Fruit fly (Drosophila melanogaster) whole organism, embryonic: Measurements from ENCODE around the gene CG33060.

Experiments used
- Bdp1 ChIP-seq: fragments of 200-800 bp; sonication (Bioruptor generic); optimal IDR thresholded peaks from 3 replicates; lab custom pipeline; 2016; ENCODE audit warnings: missing biosample characterization, missing genetic modification characterization
- CG10321 ChIP-seq: fragments of 200-800 bp; sonication (Bioruptor generic); IDR thresholded peaks from 2 replicates; pipeline ENCODE4 v1.3.6; 2022; ENCODE audit warnings: missing biosample characterization, missing genetic modification characterization
- CG1233 ChIP-seq: fragments of 200-800 bp; sonication (Bioruptor generic); optimal IDR thresholded peaks from 4 replicates; lab custom pipeline; 2018; ENCODE audit warnings: missing biosample characterization, mild to moderate bottlenecking, missing genetic modification characterization
- CG12659 ChIP-seq: fragments of 200-800 bp; sonication (Bioruptor generic); optimal IDR thresholded peaks from 3 replicates; lab custom pipeline; 2017; ENCODE audit warnings: mild to moderate bottlenecking, missing biosample characterization, missing genetic modification reagents, missing genetic modification characterization
- CG12744 ChIP-seq: fragments of 200-800 bp; sonication (Bioruptor generic); optimal IDR thresholded peaks from 2 replicates; lab custom pipeline; 2016; ENCODE audit warnings: missing biosample characterization, missing genetic modification characterization
- CG13287 ChIP-seq: fragments of 200-800 bp; sonication (Bioruptor generic); IDR thresholded peaks from 2 replicates; pipeline ENCODE4 v1.3.6; 2022; ENCODE audit warnings: missing biosample characterization, missing genetic modification characterization; ENCODE audit not compliant: partially characterized antibody
- CG13296 ChIP-seq: fragments of 200-800 bp; sonication (Bioruptor generic); optimal IDR thresholded peaks from 3 replicates; lab custom pipeline; 2018; ENCODE audit warnings: missing biosample characterization, mild to moderate bottlenecking, missing genetic modification characterization
- CG14441 ChIP-seq: fragments of 200-800 bp; sonication (Bioruptor generic); IDR thresholded peaks from 2 replicates; pipeline ENCODE4 v1.3.6; 2022; ENCODE audit warnings: missing biosample characterization, missing genetic modification characterization
- CG2129 ChIP-seq: fragments of 200-800 bp; sonication (Bioruptor generic); IDR thresholded peaks from 2 replicates; pipeline ENCODE4 v1.3.6; 2022; ENCODE audit warnings: missing biosample characterization, missing genetic modification characterization; ENCODE audit not compliant: partially characterized antibody
- CG3065 ChIP-seq: fragments of 200-800 bp; sonication (Bioruptor generic); optimal IDR thresholded peaks from 2 replicates; lab custom pipeline; 2016; ENCODE audit warnings: missing biosample characterization, missing genetic modification characterization
- CG4328 ChIP-seq: fragments of 200-800 bp; sonication (Bioruptor generic); optimal IDR thresholded peaks from 3 replicates; lab custom pipeline; 2017; ENCODE audit warnings: missing biosample characterization, missing genetic modification reagents, missing genetic modification characterization
- CG4617 ChIP-seq: fragments of 200-800 bp; sonication (Bioruptor generic); optimal IDR thresholded peaks from 3 replicates; lab custom pipeline; 2016; ENCODE audit warnings: missing biosample characterization, missing genetic modification characterization, borderline replicate concordance
- CG4707 ChIP-seq: fragments of 200-800 bp; sonication (Bioruptor generic); optimal IDR thresholded peaks from 2 replicates; lab custom pipeline; 2018; ENCODE audit warnings: missing biosample characterization, mild to moderate bottlenecking, missing genetic modification characterization, moderate library complexity
- CG6791 ChIP-seq: fragments of 200-800 bp; sonication (Bioruptor generic); IDR thresholded peaks from 3 replicates; pipeline ENCODE4 v1.3.6; 2022; ENCODE audit warnings: missing biosample characterization, missing genetic modification characterization; ENCODE audit not compliant: partially characterized antibody
- CG7372 ChIP-seq: fragments of 200-800 bp; sonication (Bioruptor generic); IDR thresholded peaks from 2 replicates; pipeline ENCODE4 v1.3.6; 2022; ENCODE audit warnings: missing biosample characterization, missing genetic modification characterization
- CG7745 ChIP-seq: fragments of 200-800 bp; sonication (Bioruptor generic); optimal IDR thresholded peaks from 2 replicates; lab custom pipeline; 2018; ENCODE audit warnings: missing biosample characterization, mild to moderate bottlenecking, missing genetic modification characterization, moderate library complexity
- CG7963 ChIP-seq: fragments of 200-800 bp; sonication (Bioruptor generic); IDR thresholded peaks from 3 replicates; pipeline ENCODE4 v1.3.6; 2022; ENCODE audit warnings: missing biosample characterization, missing genetic modification characterization; ENCODE audit not compliant: partially characterized antibody
- Dip2 ChIP-seq: fragments of 200-800 bp; sonication (Bioruptor generic); IDR thresholded peaks from 2 replicates; pipeline ENCODE4 v1.3.6; 2022; ENCODE audit warnings: missing biosample characterization, missing genetic modification characterization
- Dll ChIP-seq: fragments of 200-800 bp; sonication (Bioruptor generic); IDR thresholded peaks from 4 replicates; pipeline ENCODE4 v1.3.6; 2022; ENCODE audit warnings: missing biosample characterization, missing genetic modification characterization; ENCODE audit not compliant: partially characterized antibody
- Dp ChIP-seq: fragments of 200-800 bp; sonication (Bioruptor generic); optimal IDR thresholded peaks from 2 replicates; lab custom pipeline; 2018; ENCODE audit warnings: missing biosample characterization, mild to moderate bottlenecking, missing genetic modification characterization, moderate library complexity
- E2f2 ChIP-seq: fragments of 200-800 bp; sonication (Bioruptor generic); IDR thresholded peaks from 2 replicates; pipeline ENCODE4 v1.3.6; 2022; ENCODE audit warnings: missing biosample characterization, missing genetic modification characterization
- H15 ChIP-seq: fragments of 200-800 bp; sonication (Bioruptor generic); IDR thresholded peaks from 3 replicates; pipeline ENCODE4 v1.3.6; 2022; ENCODE audit warnings: missing biosample characterization, missing genetic modification characterization
- HLH4C ChIP-seq: fragments of 200-800 bp; sonication (Bioruptor generic); IDR thresholded peaks from 3 replicates; pipeline ENCODE4 v1.3.6; 2022; ENCODE audit warnings: missing biosample characterization, missing genetic modification characterization; ENCODE audit not compliant: partially characterized antibody
- MBD-R2 ChIP-seq: fragments of 200-800 bp; sonication (Bioruptor generic); IDR thresholded peaks from 2 replicates; pipeline ENCODE4 v1.3.6; 2022; ENCODE audit warnings: missing biosample characterization, missing genetic modification characterization
- Med ChIP-seq: fragments of 200-800 bp; sonication (Bioruptor generic); peaks from one replicate; lab custom pipeline; 2016; ENCODE audit warnings: missing biosample characterization, missing genetic modification characterization, mild to moderate bottlenecking, inconsistent platforms, moderate library complexity
- NC2α ChIP-seq: fragments of 200-800 bp; sonication (Bioruptor generic); optimal IDR thresholded peaks from 2 replicates; lab custom pipeline; 2016; ENCODE audit warnings: missing biosample characterization, missing genetic modification characterization
- NFAT ChIP-seq: fragments of 200-800 bp; sonication (Bioruptor generic); IDR thresholded peaks from 2 replicates; pipeline ENCODE4 v1.3.6; 2022; ENCODE audit warnings: missing biosample characterization, missing genetic modification characterization
- NfI ChIP-seq: fragments of 200-800 bp; sonication (Bioruptor generic); optimal IDR thresholded peaks from 3 replicates; lab custom pipeline; 2018; ENCODE audit warnings: missing biosample characterization, mild to moderate bottlenecking, missing genetic modification characterization, moderate library complexity
- Pdp1 ChIP-seq, 2 experiments: fragments of 200-800 bp; sonication (Bioruptor generic); optimal IDR thresholded peaks; 3 replicates each; lab custom pipeline; 2016; ENCODE audit warnings: missing biosample characterization in 2 of 2, missing genetic modification characterization in 2 of 2, mild to moderate bottlenecking in 1 of 2, moderate library complexity in 1 of 2
- Sin3A ChIP-seq: fragments of >200 bp; optimal IDR thresholded peaks from 2 replicates; lab custom pipeline; 2018
- Sox102F ChIP-seq: fragments of 200-800 bp; sonication (Bioruptor generic); optimal IDR thresholded peaks from 2 replicates; lab custom pipeline; 2018; ENCODE audit warnings: missing biosample characterization, mild to moderate bottlenecking, missing genetic modification characterization, moderate library complexity
- Stat92E ChIP-seq, 3 experiments: fragments of >200 bp in 2 of 3; fragments of 200-800 bp in 1 of 3; sonication (Bioruptor generic) in 1 of 3; optimal IDR thresholded peaks; 2 replicates each; lab custom pipeline; 2017 to 2019; ENCODE audit warnings: missing biosample characterization in 3 of 3, missing genetic modification characterization in 3 of 3, mild to moderate bottlenecking in 1 of 3, moderate library complexity in 1 of 3
- YL-1 ChIP-seq: fragments of 200-800 bp; sonication (Bioruptor generic); optimal IDR thresholded peaks from 3 replicates; lab custom pipeline; 2017; ENCODE audit warnings: missing biosample characterization, mild to moderate bottlenecking, missing genetic modification characterization
- br ChIP-seq: fragments of >200 bp; optimal IDR thresholded peaks from 2 replicates; lab custom pipeline; 2017
- chif ChIP-seq, 2 experiments: fragments of 200-800 bp; sonication (Bioruptor generic); optimal IDR thresholded peaks; 3 replicates each; lab custom pipeline; 2016; ENCODE audit warnings: missing biosample characterization in 2 of 2, missing genetic modification characterization in 2 of 2
- hth ChIP-seq: fragments of >200 bp; optimal IDR thresholded peaks from 2 replicates; lab custom pipeline; 2017; ENCODE audit warnings: inconsistent platforms
- jumu ChIP-seq: fragments of 200-800 bp; sonication (Bioruptor generic); optimal IDR thresholded peaks from 3 replicates; lab custom pipeline; 2016; ENCODE audit warnings: missing biosample characterization, missing genetic modification characterization
- kah ChIP-seq: fragments of 200-800 bp; sonication (Bioruptor generic); optimal IDR thresholded peaks from 2 replicates; lab custom pipeline; 2018; ENCODE audit warnings: missing biosample characterization, mild to moderate bottlenecking, missing genetic modification characterization
- mirr ChIP-seq: fragments of 200-800 bp; sonication (Bioruptor generic); optimal IDR thresholded peaks from 3 replicates; lab custom pipeline; 2018; ENCODE audit warnings: missing biosample characterization, mild to moderate bottlenecking, missing genetic modification characterization
- nerfin-1 ChIP-seq: fragments of 200-800 bp; sonication (Bioruptor generic); optimal IDR thresholded peaks from 3 replicates; lab custom pipeline; 2019; ENCODE audit warnings: missing biosample characterization, mild to moderate bottlenecking, missing genetic modification characterization, moderate library complexity
- org-1 ChIP-seq: fragments of 200-800 bp; sonication (Bioruptor generic); optimal IDR thresholded peaks from 2 replicates; lab custom pipeline; 2017; ENCODE audit warnings: missing biosample characterization, missing genetic modification characterization
- otp ChIP-seq: fragments of 200-800 bp; sonication (Bioruptor generic); IDR thresholded peaks from 3 replicates; pipeline ENCODE4, ENCODE4 v1.3.6; 2022; ENCODE audit warnings: missing biosample characterization, missing genetic modification characterization
- sna ChIP-seq: fragments of 200-800 bp; sonication (Bioruptor generic); IDR thresholded peaks from 2 replicates; pipeline ENCODE4 v1.3.6; 2022; ENCODE audit warnings: missing biosample characterization, missing genetic modification characterization; ENCODE audit not compliant: partially characterized antibody
- tll ChIP-seq, 2 experiments: fragments of 200-800 bp in 1 of 2; fragments of >200 bp in 1 of 2; sonication (Bioruptor generic) in 1 of 2; optimal IDR thresholded peaks; 2 replicates each; lab custom pipeline; 2017 to 2019; ENCODE audit warnings: missing biosample characterization in 2 of 2, missing genetic modification characterization in 2 of 2, mild to moderate bottlenecking in 1 of 2, moderate library complexity in 1 of 2
- vnd ChIP-seq: fragments of 200-800 bp; sonication (Bioruptor generic); IDR thresholded peaks from 3 replicates; pipeline ENCODE4 v1.3.6; 2022; ENCODE audit warnings: missing biosample characterization, missing genetic modification characterization; ENCODE audit not compliant: partially characterized antibody
- zf30C ChIP-seq: fragments of 200-800 bp; sonication (Bioruptor generic); optimal IDR thresholded peaks from 3 replicates; lab custom pipeline; 2018; ENCODE audit warnings: missing biosample characterization, mild to moderate bottlenecking, missing genetic modification characterization

The CG33060 gene

DNA sequence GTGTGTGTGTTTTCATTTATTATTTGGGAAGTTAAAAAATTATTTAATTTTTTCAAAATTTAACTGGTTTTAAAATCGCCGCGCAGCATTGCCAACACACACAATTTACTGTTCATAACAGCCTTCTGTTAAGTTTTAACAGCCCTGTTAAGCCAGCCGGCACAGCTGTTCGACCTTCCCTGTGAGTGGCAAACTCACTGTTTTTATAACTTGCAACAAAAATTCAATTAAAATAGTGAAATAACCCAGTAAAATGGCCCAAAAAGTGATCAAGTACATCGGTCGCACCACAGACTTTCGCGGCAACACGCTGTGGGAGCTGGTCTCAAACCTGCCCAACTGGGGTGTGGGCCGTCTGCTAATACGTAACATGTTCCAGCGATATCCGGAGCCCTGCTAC is 17.1 kb downstream of the CG33060 start, which contains the start of gene mRpS34 (continued):
- no peak for TF ChIP-seq mirr
- no peak for TF ChIP-seq CG1233 (GFP tag; lab: Kevin White, UChicago)
- no peak for TF ChIP-seq H15 (GFP tag; lab: Robert Waterston, UW)
- no peak for TF ChIP-seq CG14441 (GFP tag; lab: Robert Waterston, UW)
- TF ChIP-seq CG13287 (GFP tag; lab: Robert Waterston, UW): peak; percentile 36
- no peak for TF ChIP-seq NfI
- no peak for TF ChIP-seq otp (GFP tag; lab: Robert Waterston, UW)
- TF ChIP-seq MBD-R2 (GFP tag; lab: Robert Waterston, UW): peak; percentile 74
- no peak for TF ChIP-seq CG2129
- TF ChIP-seq zf30C (GFP tag; lab: Kevin White, UChicago): no peak
- TF ChIP-seq CG12744: no peak
- TF ChIP-seq jumu: no peak
- TF ChIP-seq NFAT (GFP tag; lab: Robert Waterston, UW): no peak
- TF ChIP-seq org-1 (GFP tag; lab: Kevin White, UChicago): no peak
- TF ChIP-seq E2f2 (GFP tag; lab: Robert Waterston, UW): peak; percentile 66
- no peak for TF ChIP-seq CG3065 (GFP tag; lab: Kevin White, UChicago)
- TF ChIP-seq CG4617: peak; percentile 52
- no peak for TF ChIP-seq CG4707 (GFP tag; lab: Kevin White, UChicago)
- TF ChIP-seq Dll (GFP tag; lab: Robert Waterston, UW): peak; percentile 53; the same call in 1 of the 4 replicates
- no peak for TF ChIP-seq nerfin-1

DNA sequence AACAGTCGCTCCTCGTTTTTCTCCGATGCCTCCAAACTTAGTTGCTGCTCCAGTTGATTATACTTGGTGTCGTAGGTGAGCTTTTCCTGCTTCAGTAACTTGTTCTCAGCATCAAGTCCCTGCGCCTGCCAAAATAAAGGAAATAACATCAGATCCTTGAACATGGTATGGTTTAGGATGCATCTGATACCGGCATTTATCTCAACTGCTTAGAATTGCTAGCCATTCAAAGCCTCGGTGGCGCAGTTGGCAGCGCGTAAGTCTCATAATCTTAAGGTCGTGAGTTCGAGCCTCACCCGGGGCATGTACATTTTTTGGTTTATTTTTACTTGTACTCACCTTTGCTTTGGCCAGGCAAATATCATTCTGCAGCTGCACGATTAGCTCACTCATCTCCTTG is 18.8 kb downstream of the CG33060 start:
- TF ChIP-seq CG6791 (GFP tag; lab: Robert Waterston, UW) (0 out of 3 replicates have a peak, but pooled peaks have one; percentile 43), CG7745 (tag; lab: Kevin White, UChicago) (no peak), br (lab: Kevin White, UChicago) (no peak), Bdp1 (peak; percentile 95), Med (GFP tag; lab: Kevin White, UChicago) (peak; percentile 5), chif (GFP tag; optimal IDR thresholded peaks at IDR 0.05; lab: Kevin White, UChicago) (no peak), vnd (no peak), sna (GFP tag; lab: Robert Waterston, UW) (no peak), CG13296 (GFP tag; lab: Kevin White, UChicago) (no peak), CG7963 (0 out of 3 replicates have a peak, but pooled peaks have one; percentile 8), NC2α (GFP tag; lab: Kevin White, UChicago) (no peak)

DNA sequence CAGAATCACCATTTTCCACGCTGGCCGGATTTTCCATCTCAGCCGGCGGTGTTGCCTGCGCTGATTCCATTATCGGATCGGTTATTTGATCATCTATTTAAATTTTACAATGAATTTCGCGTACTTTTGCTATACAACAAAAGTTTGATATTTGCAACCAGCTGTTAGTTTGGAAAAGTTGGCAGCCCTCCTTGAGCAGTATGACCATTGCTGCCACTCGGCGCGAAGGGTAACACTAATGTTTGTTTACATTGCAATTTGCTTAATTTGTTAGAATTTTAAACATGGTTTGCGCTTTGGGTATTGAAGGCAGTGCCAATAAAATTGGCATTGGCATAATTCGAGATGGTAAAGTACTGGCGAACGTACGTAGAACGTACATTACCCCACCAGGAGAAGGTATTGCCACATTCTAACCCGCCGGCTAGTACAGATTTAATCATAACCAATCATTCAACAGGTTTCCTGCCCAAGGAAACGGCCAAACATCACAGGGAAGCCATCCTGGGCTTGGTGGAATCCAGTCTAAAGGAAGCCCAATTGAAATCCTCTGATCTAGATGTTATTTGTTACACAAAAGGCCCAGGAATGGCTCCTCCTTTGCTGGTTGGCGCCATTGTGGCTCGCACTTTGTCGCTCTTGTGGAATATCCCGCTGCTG is 21.1 kb downstream of the CG33060 start, which contains the start of the genes Golgin104 and Tcs3:
Gene Golgin104, minus strand, starts transcription at position 182 of the 660 bp plus-strand sequence.
Gene Tcs3, plus strand, starts transcription at position 222 of the 660 bp plus-strand sequence.
- TF ChIP-seq CG7372: no peak
- TF ChIP-seq kah: peak; percentile 52
- TF ChIP-seq CG4707 (GFP tag; lab: Kevin White, UChicago): no peak
- TF ChIP-seq CG10321 (GFP tag; lab: Robert Waterston, UW): no peak
- no peak for TF ChIP-seq hth (lab: Kevin White, UChicago)
- peak; percentile 49; the same call in 1 of the 2 replicates for TF ChIP-seq CG13287 (GFP tag; lab: Robert Waterston, UW)
- TF ChIP-seq Sin3A (lab: Kevin White, UChicago): peak; percentile 69
- TF ChIP-seq Pdp1 (GFP tag; optimal IDR thresholded peaks at IDR 0.05; lab: Kevin White, UChicago): peak in 1 of 2 experiments; percentile 3
- no peak for TF ChIP-seq Sox102F (GFP tag; lab: Kevin White, UChicago)
- TF ChIP-seq CG12659 (GFP tag; lab: Kevin White, UChicago): peak; percentile 26
- 0 out of 3 replicates have a peak, but pooled peaks have one; percentile 17 for TF ChIP-seq HLH4C (GFP tag; lab: Robert Waterston, UW)
- no peak for TF ChIP-seq Dip2 (GFP tag; lab: Robert Waterston, UW)
- TF ChIP-seq Dp (GFP tag; lab: Kevin White, UChicago): peak; percentile 45
- peak; percentile 63 for TF ChIP-seq YL-1 (GFP tag; lab: Kevin White, UChicago)
- peak; percentile 38; the same call in 1 of the 4 replicates for TF ChIP-seq Dll (GFP tag; lab: Robert Waterston, UW)
- peak; percentile 82 for TF ChIP-seq CG4617
- TF ChIP-seq CG4328 (GFP tag; lab: Kevin White, UChicago): no peak
- TF ChIP-seq E2f2 (GFP tag; lab: Robert Waterston, UW): peak; percentile 59
- peak in 1 of 3 experiments; percentile 80 for TF ChIP-seq Stat92E (GFP tag; optimal IDR thresholded peaks at IDR 0.05; lab: Kevin White, UChicago)
- peak; percentile 99 for TF ChIP-seq MBD-R2 (GFP tag; lab: Robert Waterston, UW)
- peak in 1 of 2 experiments; percentile 7 for TF ChIP-seq tll (GFP tag; optimal IDR thresholded peaks at IDR 0.05; lab: Kevin White, UChicago)
